Fruit fly (Drosophila melanogaster): ENCODE results near the gene CG10097.

CG10097 gene

DNA sequence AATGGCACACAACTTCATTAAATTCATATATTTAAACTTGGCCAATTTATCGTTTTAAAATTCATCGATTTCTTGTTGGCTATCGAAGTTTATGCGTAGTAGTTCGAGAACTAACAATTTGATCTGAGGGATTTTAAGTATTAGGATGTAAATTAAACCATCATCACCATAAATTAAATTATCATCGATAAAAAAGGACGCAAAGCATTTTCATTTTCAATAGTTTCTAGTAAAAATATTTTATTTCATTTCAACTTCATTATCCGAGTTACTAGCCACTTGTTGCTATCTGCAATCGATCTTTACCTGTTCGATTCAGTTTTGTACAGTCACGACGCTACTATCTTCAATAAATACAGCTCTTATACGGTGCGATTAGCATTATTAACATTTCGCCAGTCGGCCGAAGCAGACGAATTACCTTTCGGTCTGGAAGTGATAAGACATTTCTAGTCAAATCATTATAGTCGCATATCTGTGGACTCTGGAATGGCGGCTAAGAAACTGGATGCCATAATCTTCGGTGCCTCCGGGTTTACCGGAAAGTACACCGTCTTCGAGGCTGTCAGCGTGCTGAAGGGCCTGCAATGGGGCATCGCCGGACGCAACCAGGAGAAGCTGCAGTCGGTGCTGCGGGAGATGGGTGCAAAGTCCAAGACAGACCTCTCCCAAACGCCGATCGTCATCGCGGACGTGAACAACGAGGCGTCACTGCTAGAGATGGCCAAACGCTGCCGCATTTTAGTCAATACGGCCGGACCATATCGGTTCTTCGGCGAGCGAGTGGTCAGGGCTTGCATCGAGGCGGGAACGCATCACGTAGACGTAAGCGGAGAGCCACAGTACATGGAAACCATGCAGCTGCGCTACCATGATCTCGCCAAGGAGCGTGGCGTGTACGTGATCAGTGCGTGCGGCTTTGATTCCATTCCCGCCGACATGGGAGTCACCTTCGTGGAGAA, 10.7 kb upstream of the CG10097 start, which contains the start of gene CG5167 (continued):
- no peak for TF ChIP-seq CkIIα-i1 (GFP tag; IDR thresholded peaks at IDR 0.05)
- TF ChIP-seq crp (GFP tag; optimal IDR thresholded peaks at IDR 0.05) = no peak
- TF ChIP-seq insv (GFP tag; optimal IDR thresholded peaks at IDR 0.05) = peak in 1 of 2 experiments; percentile 4
- no peak for TF ChIP-seq CG6175 (GFP tag; IDR thresholded peaks at IDR 0.05)
- peak; percentile 31 for TF ChIP-seq CrebB (tag; optimal IDR thresholded peaks at IDR 0.05)
- TF ChIP-seq Vsx1 (GFP tag; optimal IDR thresholded peaks at IDR 0.05) = peak; percentile 9
- no peak for TF ChIP-seq CG18011 (GFP tag; optimal IDR thresholded peaks at IDR 0.05)
- no peak for TF ChIP-seq CG7786 (GFP tag; optimal IDR thresholded peaks at IDR 0.05)
- no peak for TF ChIP-seq Hr78 (GFP tag; optimal IDR thresholded peaks at IDR 0.05)
- 0 out of 3 replicates have a peak, but pooled peaks have one; percentile 8 for TF ChIP-seq CG16813 (GFP tag; IDR thresholded peaks at IDR 0.05; ENCODE audit: partially characterized antibody)
- TF ChIP-seq CG7556 (GFP tag; optimal IDR thresholded peaks at IDR 0.05) = peak; percentile 19
- TF ChIP-seq Hsf (GFP tag; optimal IDR thresholded peaks at IDR 0.05) = no peak
- TF ChIP-seq fd3F (GFP tag; optimal IDR thresholded peaks at IDR 0.05) = peak; percentile 3
- no peak; the same call in 3 of the 4 replicates for TF ChIP-seq Gug (GFP tag; IDR thresholded peaks at IDR 0.05)
- no peak for TF ChIP-seq sisA (GFP tag; IDR thresholded peaks at IDR 0.05)
- TF ChIP-seq gsb-n (tag; optimal IDR thresholded peaks at IDR 0.05) = peak; percentile 7
- no peak for TF ChIP-seq al (GFP tag; IDR thresholded peaks at IDR 0.05)
- no peak for TF ChIP-seq CG6654 (GFP tag; optimal IDR thresholded peaks at IDR 0.05)
- TF ChIP-seq Oaz (GFP tag; IDR thresholded peaks at IDR 0.05) = no peak
- TF ChIP-seq CG11085 (GFP tag; IDR thresholded peaks at IDR 0.05) = no peak
- TF ChIP-seq gt (GFP tag; IDR thresholded peaks at IDR 0.05) = no peak
- no peak for TF ChIP-seq CG17802 (tag; optimal IDR thresholded peaks at IDR 0.05)
- no peak for TF ChIP-seq abd-A (tag; optimal IDR thresholded peaks at IDR 0.05)
- peak; percentile 93 for TF ChIP-seq grn (GFP tag; optimal IDR thresholded peaks at IDR 0.05)
- TF ChIP-seq CG14710 (tag; optimal IDR thresholded peaks at IDR 0.05) = peak; percentile 51
- TF ChIP-seq CG12391 (tag; optimal IDR thresholded peaks at IDR 0.05) = peak; percentile 72
- TF ChIP-seq BtbVII (GFP tag; optimal IDR thresholded peaks at IDR 0.05) = peak; percentile 63
- no peak for TF ChIP-seq Dfd (GFP tag; optimal IDR thresholded peaks at IDR 0.05)
- peak; percentile 66 for TF ChIP-seq PHDP (tag; optimal IDR thresholded peaks at IDR 0.05)
- TF ChIP-seq knrl (GFP tag; IDR thresholded peaks at IDR 0.05; ENCODE audit: partially characterized antibody) = no peak
- TF ChIP-seq shn (GFP tag; optimal IDR thresholded peaks at IDR 0.05) = no peak
- peak; percentile 54 for TF ChIP-seq CG17829 (tag; optimal IDR thresholded peaks at IDR 0.05)
- TF ChIP-seq oc (tag; optimal IDR thresholded peaks at IDR 0.05) = no peak
- no peak for TF ChIP-seq CG8089 (GFP tag; optimal IDR thresholded peaks at IDR 0.05)
- no peak for TF ChIP-seq Gsc (GFP tag; IDR thresholded peaks at IDR 0.05)
- no peak for TF ChIP-seq tio (GFP tag; optimal IDR thresholded peaks at IDR 0.05)
- TF ChIP-seq Side (GFP tag; optimal IDR thresholded peaks at IDR 0.05) = no peak
- TF ChIP-seq CG3995 (GFP tag; optimal IDR thresholded peaks at IDR 0.05) = peak; percentile 51
- no peak for TF ChIP-seq cwo (GFP tag; optimal IDR thresholded peaks at IDR 0.05)
- TF ChIP-seq NfI (GFP tag; optimal IDR thresholded peaks at IDR 0.05) = no peak
- peak; percentile 66 for TF ChIP-seq kah (GFP tag; optimal IDR thresholded peaks at IDR 0.05)
- TF ChIP-seq CG6854 (GFP tag; optimal IDR thresholded peaks at IDR 0.05) = no peak
- TF ChIP-seq Lhr (GFP tag; optimal IDR thresholded peaks at IDR 0.05) = no peak
- no peak for TF ChIP-seq vfl (GFP tag; optimal IDR thresholded peaks at IDR 0.05)
- no peak for TF ChIP-seq Six4 (GFP tag; optimal IDR thresholded peaks at IDR 0.05)
- no peak for TF ChIP-seq CG8359 (GFP tag; optimal IDR thresholded peaks at IDR 0.05; ENCODE audit: borderline replicate concordance)
- peak; percentile 7; the same call in 1 of the 2 replicates for TF ChIP-seq amos (GFP tag; IDR thresholded peaks at IDR 0.05; ENCODE audit: partially characterized antibody)
